Worm (Caenorhabditis elegans): Measurements from ENCODE around the gene C45B11.8.
A peak's percentile ranks its signal among the peaks of the same experiment; 100 is the strongest.

Gene C45B11.8

ce11 chrV:11082475-11082874 is 41.9 kb downstream of the C45B11.8 start (continued):
- TF ChIP-seq K02D7.2 (tag; optimal IDR thresholded peaks at IDR 0.05) = no peak

- TF ChIP-seq fkh-10 (GFP tag; optimal IDR thresholded peaks at IDR 0.05) (no peak), ceh-19 (GFP tag; optimal IDR thresholded peaks at IDR 0.05) (no peak), dmd-4 (tag; optimal IDR thresholded peaks at IDR 0.05; ENCODE audit: borderline replicate concordance) (no peak), ceh-22 (tag; optimal IDR thresholded peaks at IDR 0.05) (no peak), ama-1 (optimal IDR thresholded peaks at IDR 0.05) (no peak), ceh-31 (tag; optimal IDR thresholded peaks at IDR 0.05) (no peak), sox-4 (tag; optimal IDR thresholded peaks at IDR 0.05) (no peak), hlh-15 (tag; optimal IDR thresholded peaks at IDR 0.05) (no peak), ttx-3 (tag; optimal IDR thresholded peaks at IDR 0.05) (no peak), ceh-45 (GFP tag; IDR thresholded peaks at IDR 0.05) (no peak), odd-2 (tag; optimal IDR thresholded peaks at IDR 0.05) (no peak), ceh-6 (GFP tag; optimal IDR thresholded peaks at IDR 0.05) (no peak), ceh-48 (tag; optimal IDR thresholded peaks at IDR 0.05) (no peak), F13H6.1 (tag; optimal IDR thresholded peaks at IDR 0.05) (no peak), pax-1 (tag; optimal IDR thresholded peaks at IDR 0.05) (no peak), pha-4 (tag; optimal IDR thresholded peaks at IDR 0.05) (no peak), nhr-11 (tag; optimal IDR thresholded peaks at IDR 0.05) (no peak)
These were observed 42.4 kb downstream of the C45B11.8 start for ce11 chrV:11082964-11083363.

ce11 chrV:11083691-11084090 is 43.1 kb downstream of the C45B11.8 start:
- TF ChIP-seq madf-2 (tag; optimal IDR thresholded peaks at IDR 0.05) (no peak), ceh-14 (tag; optimal IDR thresholded peaks at IDR 0.05) (no peak), mec-3 (tag; optimal IDR thresholded peaks at IDR 0.05; ENCODE audit: borderline replicate concordance) (no peak), ceh-22 (tag; optimal IDR thresholded peaks at IDR 0.05) (peak; percentile 62), pat-9 (tag; optimal IDR thresholded peaks at IDR 0.05) (peak; percentile 76), eyg-1 (tag; optimal IDR thresholded peaks at IDR 0.05) (no peak), unc-55 (GFP tag; optimal IDR thresholded peaks at IDR 0.05) (peak; percentile 79), C08G9.2 (tag; optimal IDR thresholded peaks at IDR 0.05) (no peak), pros-1 (tag; optimal IDR thresholded peaks at IDR 0.05) (no peak), lin-11 (tag; optimal IDR thresholded peaks at IDR 0.05) (no peak), nhr-232 (tag; optimal IDR thresholded peaks at IDR 0.05) (no peak), unc-3 (GFP tag; conservative IDR thresholded peaks at IDR 0.05) (no peak), unc-3 (tag; optimal IDR thresholded peaks at IDR 0.05) (no peak), ceh-48 (tag; optimal IDR thresholded peaks at IDR 0.05) (no peak), ets-4 (tag; optimal IDR thresholded peaks at IDR 0.05) (peak; percentile 1), ceh-34 (tag; optimal IDR thresholded peaks at IDR 0.05) (no peak), hlh-30 (tag; optimal IDR thresholded peaks at IDR 0.05; ENCODE audit: insufficient read depth) (no peak), pha-2 (tag; optimal IDR thresholded peaks at IDR 0.05) (peak; percentile 55), ceh-45 (GFP tag; IDR thresholded peaks at IDR 0.05) (no peak), ceh-9 (tag; optimal IDR thresholded peaks at IDR 0.05) (no peak), dmd-4 (tag; optimal IDR thresholded peaks at IDR 0.05; ENCODE audit: borderline replicate concordance) (peak; percentile 48), pax-1 (tag; optimal IDR thresholded peaks at IDR 0.05) (peak; percentile 96), rnt-1 (tag; optimal IDR thresholded peaks at IDR 0.05) (peak; percentile 72), hlh-13 (GFP tag; optimal IDR thresholded peaks at IDR 0.05) (no peak), fkh-6 (tag; optimal IDR thresholded peaks at IDR 0.05) (no peak), elt-2 (tag; optimal IDR thresholded peaks at IDR 0.05) (no peak), pqm-1 (tag; optimal IDR thresholded peaks at IDR 0.05) (no peak), ceh-6 (GFP tag; optimal IDR thresholded peaks at IDR 0.05) (no peak), K02D7.2 (tag; optimal IDR thresholded peaks at IDR 0.05) (no peak), unc-42 (tag; optimal IDR thresholded peaks at IDR 0.05) (no peak), odd-2 (tag; optimal IDR thresholded peaks at IDR 0.05) (no peak), F13H6.1 (tag; optimal IDR thresholded peaks at IDR 0.05) (peak; percentile 16), sdc-2 (tag; optimal IDR thresholded peaks at IDR 0.05) (no peak), sox-4 (tag; optimal IDR thresholded peaks at IDR 0.05) (no peak), tbx-7 (tag; optimal IDR thresholded peaks at IDR 0.05) (no peak), ama-1 (optimal IDR thresholded peaks at IDR 0.05) (no peak), ceh-2 (tag; optimal IDR thresholded peaks at IDR 0.05) (peak; percentile 27), hlh-6 (tag; optimal IDR thresholded peaks at IDR 0.05) (no peak), hlh-8 (tag; optimal IDR thresholded peaks at IDR 0.05) (no peak), C38D4.7 (GFP tag; optimal IDR thresholded peaks at IDR 0.05) (no peak), ceh-18 (tag; optimal IDR thresholded peaks at IDR 0.05) (peak; percentile 88), ceh-19 (GFP tag; optimal IDR thresholded peaks at IDR 0.05) (no peak), dve-1 (tag; optimal IDR thresholded peaks at IDR 0.05) (no peak)
